Fruit fly (Drosophila melanogaster): Measurements from ENCODE around the gene Six4.

The Six4 gene

DNA sequence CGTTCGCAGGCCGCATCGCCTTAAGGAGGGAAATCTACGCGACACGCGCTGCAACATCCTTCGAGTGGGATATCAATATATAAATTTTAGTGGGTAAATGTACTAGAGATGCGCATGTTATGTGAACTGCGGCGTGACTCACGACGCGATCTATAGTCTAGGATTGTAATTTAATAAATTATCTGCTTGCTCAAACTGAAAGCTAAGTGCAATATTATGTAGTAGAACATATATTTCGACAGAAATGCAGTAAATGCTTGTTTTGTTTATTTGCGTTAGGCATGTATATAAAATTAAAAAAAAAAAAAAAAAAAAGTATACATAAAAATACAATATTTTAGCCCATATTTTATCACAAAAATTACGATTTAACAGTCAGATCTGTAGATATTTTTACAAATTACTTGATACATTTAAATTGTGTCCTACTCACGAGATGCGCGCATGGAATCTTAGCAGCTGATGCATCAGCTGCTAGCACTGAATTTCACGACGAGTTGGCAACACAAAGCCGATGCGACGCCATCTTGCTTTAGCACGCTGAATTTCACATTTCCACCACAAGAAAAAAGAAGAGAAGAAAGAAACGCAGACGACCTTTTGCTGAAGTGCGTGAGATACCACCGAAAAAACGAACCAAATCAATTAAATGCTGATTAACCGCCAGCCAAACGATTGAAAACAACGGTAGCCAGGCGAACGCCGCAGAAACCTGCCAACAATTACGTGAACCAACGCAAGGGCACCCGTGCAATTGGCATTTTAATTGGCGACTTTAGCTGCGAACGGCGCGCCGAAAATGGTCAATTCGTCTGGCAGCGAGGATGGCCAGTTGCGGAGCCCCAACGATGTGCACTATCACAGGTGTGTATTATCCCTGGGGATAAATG, 21.3 kb downstream of the Six4 start, which contains the start of the genes CG4042 and Pitslre (continued):
- 0 out of 2 replicates have a peak, but pooled peaks have one; percentile 6 for TF ChIP-seq CG4730 (GFP tag; IDR thresholded peaks at IDR 0.05)
- TF ChIP-seq cad (GFP tag; optimal IDR thresholded peaks at IDR 0.05), result no peak
- no peak for TF ChIP-seq CG1024 (GFP tag; IDR thresholded peaks at IDR 0.05)
- TF ChIP-seq Xbp1 (GFP tag; optimal IDR thresholded peaks at IDR 0.05), result peak; percentile 70
- TF ChIP-seq CG4617 (GFP tag; optimal IDR thresholded peaks at IDR 0.05; ENCODE audit: borderline replicate concordance), result peak; percentile 56
- TF ChIP-seq fd96Cb (tag; optimal IDR thresholded peaks at IDR 0.05), result no peak
- no peak for TF ChIP-seq sens-2 (GFP tag; IDR thresholded peaks at IDR 0.05)
- no peak for TF ChIP-seq Jarid2 (GFP tag; optimal IDR thresholded peaks at IDR 0.05)
- peak; percentile 24; the same call in 1 of the 2 replicates for TF ChIP-seq ssp (GFP tag; IDR thresholded peaks at IDR 0.05)
- peak; percentile 6 for TF ChIP-seq stwl (tag; optimal IDR thresholded peaks at IDR 0.05)
- no peak for TF ChIP-seq org-1 (GFP tag; optimal IDR thresholded peaks at IDR 0.05)
- TF ChIP-seq Pdp1 (GFP tag; optimal IDR thresholded peaks at IDR 0.05), result peak; percentile 12 to 68
- peak; percentile 90 for TF ChIP-seq Dll (GFP tag; IDR thresholded peaks at IDR 0.05; ENCODE audit: partially characterized antibody)
- no peak for TF ChIP-seq CG5953 (GFP tag; IDR thresholded peaks at IDR 0.05)
- TF ChIP-seq p53 (GFP tag; optimal IDR thresholded peaks at IDR 0.05), result no peak
- TF ChIP-seq dm (GFP tag; optimal IDR thresholded peaks at IDR 0.05), result no peak
- TF ChIP-seq CG18262 (tag; optimal IDR thresholded peaks at IDR 0.05), result peak; percentile 28
- no peak for TF ChIP-seq CkIIα-i1 (GFP tag; IDR thresholded peaks at IDR 0.05)
- no peak for TF ChIP-seq CG12299 (tag; optimal IDR thresholded peaks at IDR 0.05)
- peak; percentile 21 for TF ChIP-seq Blimp-1 (GFP tag; optimal IDR thresholded peaks at IDR 0.05)
- peak; percentile 43 for TF ChIP-seq CG2678 (tag; optimal IDR thresholded peaks at IDR 0.05)
- TF ChIP-seq E2f2 (GFP tag; IDR thresholded peaks at IDR 0.05), result no peak
- TF ChIP-seq CG6765 (GFP tag; optimal IDR thresholded peaks at IDR 0.05), result no peak
- no peak for TF ChIP-seq Tbp (GFP tag; optimal IDR thresholded peaks at IDR 0.05)
- peak; percentile 30 for TF ChIP-seq CG10462 (GFP tag; optimal IDR thresholded peaks at IDR 0.05)
- TF ChIP-seq dimm (GFP tag; IDR thresholded peaks at IDR 0.05), result no peak
- TF ChIP-seq CG9437 (GFP tag; optimal IDR thresholded peaks at IDR 0.05), result peak; percentile 53
- TF ChIP-seq Stat92E (GFP tag; optimal IDR thresholded peaks at IDR 0.05), result no peak
- TF ChIP-seq Hr51 (GFP tag; optimal IDR thresholded peaks at IDR 0.05), result peak; percentile 19 to 40
- no peak for TF ChIP-seq CG7372 (GFP tag; IDR thresholded peaks at IDR 0.05)
- no peak for TF ChIP-seq CG10543 (GFP tag; optimal IDR thresholded peaks at IDR 0.05)
- peak; percentile 55 for TF ChIP-seq Meics (GFP tag; optimal IDR thresholded peaks at IDR 0.05)
- peak; percentile 29 for TF ChIP-seq Hsf (GFP tag; optimal IDR thresholded peaks at IDR 0.05)
- no peak for TF ChIP-seq CG9817 (tag; optimal IDR thresholded peaks at IDR 0.05)
- peak; percentile 63 for TF ChIP-seq inv (GFP tag; IDR thresholded peaks at IDR 0.05; ENCODE audit: partially characterized antibody)
- TF ChIP-seq sens (GFP tag), result peak; percentile 90
- peak; percentile 33 for TF ChIP-seq CG3847 (GFP tag; IDR thresholded peaks at IDR 0.05)
- no peak for TF ChIP-seq Lhr (GFP tag; optimal IDR thresholded peaks at IDR 0.05)
- TF ChIP-seq Spps (tag; optimal IDR thresholded peaks at IDR 0.05), result no peak
- TF ChIP-seq ewg (GFP tag; optimal IDR thresholded peaks at IDR 0.05), result peak; percentile 40
- no peak for TF ChIP-seq CG16815 (GFP tag; optimal IDR thresholded peaks at IDR 0.05)
- TF ChIP-seq CG6175 (GFP tag; IDR thresholded peaks at IDR 0.05), result no peak
- no peak for TF ChIP-seq CG12769 (tag; optimal IDR thresholded peaks at IDR 0.05)
- peak; percentile 74; the same call in 2 of the 3 replicates for TF ChIP-seq CG16813 (GFP tag; IDR thresholded peaks at IDR 0.05; ENCODE audit: partially characterized antibody)
- TF ChIP-seq knrl (GFP tag; IDR thresholded peaks at IDR 0.05; ENCODE audit: partially characterized antibody), result peak; percentile 74; the same call in 2 of the 3 replicates
- TF ChIP-seq CG10267 (tag; optimal IDR thresholded peaks at IDR 0.05), result peak; percentile 31
- peak; percentile 17 for TF ChIP-seq lab (GFP tag; optimal IDR thresholded peaks at IDR 0.05)

All from whole organism, embryonic.